Worm (Caenorhabditis elegans) whole organism, young adult: ENCODE results near the gene F15E6.9.

Experiments used
- C06A6.2 ChIP-seq: fragments of 200-800 bp; sonication (Bioruptor generic); conservative IDR thresholded peaks from 2 replicates; pipeline ENCODE4 v1.3.6; 2022; ENCODE audit warnings: missing genetic modification characterization, missing compliant biosample characterization
- C17E4.6 ChIP-seq: fragments of 200-800 bp; sonication (Bioruptor generic); IDR thresholded peaks from 2 replicates; pipeline ENCODE4 v1.3.6; 2022; ENCODE audit warnings: missing genetic modification reagents, missing genetic modification characterization, missing compliant biosample characterization
- F23B12.7 ChIP-seq: sonication (generic microtip); optimal IDR thresholded peaks from 2 replicates; lab custom pipeline; 2017; ENCODE audit warnings: missing genetic modification characterization, mild to moderate bottlenecking, missing compliant biosample characterization, antibody characterized with exemption, moderate library complexity; ENCODE audit not compliant: insufficient read depth
- F33H1.4 ChIP-seq: fragments of 200-800 bp; sonication (Bioruptor generic); IDR thresholded peaks from 2 replicates; pipeline ENCODE4 v1.3.6; 2022; ENCODE audit warnings: missing genetic modification reagents, missing genetic modification characterization, missing compliant biosample characterization
- F37B4.10 ChIP-seq: fragments of 200-800 bp; sonication (Bioruptor generic); IDR thresholded peaks from 2 replicates; pipeline ENCODE4 v1.3.6; 2022; ENCODE audit warnings: missing genetic modification characterization, missing compliant biosample characterization
- F49E8.2 ChIP-seq: sonication (generic microtip); optimal IDR thresholded peaks from 3 replicates; lab custom pipeline; 2017; ENCODE audit warnings: missing genetic modification characterization, mild to moderate bottlenecking, missing compliant biosample characterization, antibody characterized with exemption, moderate library complexity; ENCODE audit not compliant: insufficient read depth
- K12H6.12 ChIP-seq: fragments of 200-800 bp; sonication (Bioruptor generic); optimal IDR thresholded peaks from 2 replicates; lab custom pipeline; 2018; ENCODE audit warnings: mild to moderate bottlenecking, missing genetic modification characterization, missing compliant biosample characterization
- T07F8.4 ChIP-seq: sonication (generic microtip); optimal IDR thresholded peaks from 2 replicates; lab custom pipeline; 2016; ENCODE audit warnings: mild to moderate bottlenecking, missing genetic modification characterization, moderate library complexity, missing compliant biosample characterization
- T26A5.8 ChIP-seq: sonication (generic microtip); optimal IDR thresholded peaks from 2 replicates; lab custom pipeline; 2016; ENCODE audit warnings: missing genetic modification characterization, missing compliant biosample characterization
- Y95B8A.8 ChIP-seq: fragments of 200-800 bp; sonication (Bioruptor generic); IDR thresholded peaks from 2 replicates; pipeline ENCODE4 v1.3.6; 2022; ENCODE audit warnings: missing genetic modification reagents, missing genetic modification characterization, missing compliant biosample characterization
- aptf-3 ChIP-seq: fragments of 200-800 bp; sonication (Bioruptor generic); IDR thresholded peaks from 2 replicates; pipeline ENCODE4 v1.3.6; 2022; ENCODE audit warnings: missing genetic modification characterization, missing compliant biosample characterization
- cebp-1 ChIP-seq, 2 experiments: fragments of 200-800 bp in 1 of 2; sonication (Bioruptor generic) in 1 of 2; sonication (generic microtip) in 1 of 2; IDR thresholded peaks in 1 of 2; optimal IDR thresholded peaks in 1 of 2; 2 replicates each; pipeline versions ENCODE4 v1.3.6 to Lab custom; 2017 to 2022; ENCODE audit warnings: missing compliant biosample characterization in 2 of 2, missing genetic modification characterization in 2 of 2, mild to moderate bottlenecking in 1 of 2, missing genetic modification reagents in 1 of 2, moderate library complexity in 1 of 2
- chd-7 ChIP-seq: sonication (generic microtip); optimal IDR thresholded peaks from 2 replicates; lab custom pipeline; 2016; ENCODE audit warnings: mild to moderate bottlenecking, missing genetic modification characterization, moderate library complexity, missing compliant biosample characterization
- dox-1 ChIP-seq: fragments of 200-800 bp; sonication (Bioruptor generic); IDR thresholded peaks from 2 replicates; pipeline ENCODE4 v1.3.6; 2022; ENCODE audit warnings: missing genetic modification reagents, missing genetic modification characterization, missing compliant biosample characterization
- dpl-1 ChIP-seq: fragments of 150-350 bp; optimal IDR thresholded peaks from 2 replicates; lab custom pipeline; 2014; ENCODE audit warnings: missing biosample characterization, missing genetic modification reagents, missing genetic modification characterization
- hlh-12 ChIP-seq: sonication (generic microtip); optimal IDR thresholded peaks from 2 replicates; lab custom pipeline; 2016; ENCODE audit warnings: missing genetic modification characterization, missing compliant biosample characterization
- hlh-26 ChIP-seq: fragments of 200-800 bp; sonication (Bioruptor generic); conservative IDR thresholded peaks from 2 replicates; pipeline ENCODE4 v1.3.6; 2022; ENCODE audit warnings: missing genetic modification reagents, missing genetic modification characterization, missing compliant biosample characterization
- hmg-1.2 ChIP-seq: fragments of 200-800 bp; sonication (Bioruptor generic); IDR thresholded peaks from 2 replicates; pipeline ENCODE4 v1.3.6; 2022; ENCODE audit warnings: missing genetic modification reagents, missing genetic modification characterization, missing compliant biosample characterization
- lag-1 ChIP-seq: fragments of 200-800 bp; sonication (Bioruptor generic); IDR thresholded peaks from 2 replicates; pipeline ENCODE4 v1.3.6; 2022; ENCODE audit warnings: missing genetic modification reagents, missing genetic modification characterization, missing compliant biosample characterization
- lin-35 ChIP-seq, 3 experiments: fragments of 150-350 bp in 2 of 3; sonication (generic microtip) in 1 of 3; optimal IDR thresholded peaks; 2 replicates each; lab custom pipeline; 2014 to 2018; ENCODE audit warnings: missing biosample characterization in 3 of 3, missing genetic modification characterization in 3 of 3, missing genetic modification reagents in 3 of 3
- madf-8 ChIP-seq: fragments of 200-800 bp; sonication (Bioruptor generic); conservative IDR thresholded peaks from 2 replicates; pipeline ENCODE4 v1.3.6; 2022; ENCODE audit warnings: missing genetic modification reagents, missing genetic modification characterization, missing compliant biosample characterization
- mes-4 ChIP-seq: sonication (generic microtip); optimal IDR thresholded peaks from 2 replicates; lab custom pipeline; 2016; ENCODE audit warnings: missing genotype, missing genetic modification characterization, missing compliant biosample characterization
- nhr-80 ChIP-seq: sonication (generic microtip); optimal IDR thresholded peaks from 2 replicates; lab custom pipeline; 2016; ENCODE audit warnings: missing genetic modification characterization, missing compliant biosample characterization
- nhr-90 ChIP-seq: sonication (generic microtip); optimal IDR thresholded peaks from 2 replicates; lab custom pipeline; 2016; ENCODE audit warnings: missing genotype, mild to moderate bottlenecking, missing genetic modification characterization, missing compliant biosample characterization
- pbrm-1 ChIP-seq: fragments of 200-800 bp; sonication (Bioruptor generic); IDR thresholded peaks from 2 replicates; pipeline ENCODE4 v1.3.6; 2022; ENCODE audit warnings: missing genetic modification reagents, missing genetic modification characterization, missing compliant biosample characterization
- pha-4 ChIP-seq: fragments of 150-350 bp; sonication (generic microtip); optimal IDR thresholded peaks from 2 replicates; lab custom pipeline; 2014; ENCODE audit warnings: missing biosample characterization, missing genetic modification reagents, missing genetic modification characterization
- rpc-1 ChIP-seq, 2 experiments: fragments of 150-350 bp in 1 of 2; sonication (generic microtip) in 1 of 2; optimal IDR thresholded peaks; 2 replicates each; lab custom pipeline; 2014 to 2018; ENCODE audit warnings: missing biosample characterization in 1 of 2, missing genetic modification characterization in 1 of 2, missing genetic modification reagents in 1 of 2, missing genotype in 1 of 2
- sdz-38 ChIP-seq: sonication (generic microtip); optimal IDR thresholded peaks from 2 replicates; lab custom pipeline; 2016; ENCODE audit warnings: missing genotype, missing genetic modification characterization, missing compliant biosample characterization
- snpc-1.1 ChIP-seq: sonication (generic microtip); optimal IDR thresholded peaks from 2 replicates; lab custom pipeline; 2017; ENCODE audit warnings: missing genetic modification characterization, mild to moderate bottlenecking, missing compliant biosample characterization, antibody characterized with exemption, moderate library complexity, missing genotype, missing genetic modification reagents; ENCODE audit not compliant: insufficient read depth
- snpc-1.3 ChIP-seq: sonication (generic microtip); optimal IDR thresholded peaks from 2 replicates; lab custom pipeline; 2017; ENCODE audit warnings: missing genetic modification characterization, mild to moderate bottlenecking, missing compliant biosample characterization, antibody characterized with exemption, moderate library complexity, missing genotype, missing genetic modification reagents; ENCODE audit not compliant: insufficient read depth
- tbp1 ChIP-seq: fragments of 200-800 bp; sonication (Bioruptor generic); optimal IDR thresholded peaks from 2 replicates; lab custom pipeline; 2018; ENCODE audit warnings: mild to moderate bottlenecking, missing genetic modification characterization, missing compliant biosample characterization
- unc-62 ChIP-seq: fragments of 150-350 bp; optimal IDR thresholded peaks from 2 replicates; lab custom pipeline; 2014; ENCODE audit warnings: missing biosample characterization, missing genetic modification reagents, missing genetic modification characterization
- xnd-1 ChIP-seq: sonication (generic microtip); optimal IDR thresholded peaks from 2 replicates; lab custom pipeline; 2016; ENCODE audit warnings: missing genotype, missing genetic modification reagents, missing genetic modification characterization, missing compliant biosample characterization
- ztf-18 ChIP-seq: sonication (generic microtip); optimal IDR thresholded peaks from 2 replicates; lab custom pipeline; 2016; ENCODE audit warnings: missing genotype, mild to moderate bottlenecking, missing genetic modification characterization, missing compliant biosample characterization
- ztf-26 ChIP-seq: sonication (generic microtip); optimal IDR thresholded peaks from 2 replicates; lab custom pipeline; 2017; ENCODE audit warnings: missing genetic modification characterization, missing compliant biosample characterization

F15E6.9 gene

ce11 chrIV:4290472-4290871 is 8.4 kb downstream of the F15E6.9 start, which contains the start of gene dct-7:
TSS of gene dct-7 (minus strand) at chrIV:4290572.
- no peak for TF ChIP-seq madf-8 (GFP tag; lab: Robert Waterston, UW)
- no peak for TF ChIP-seq hmg-1.2
- no peak for TF ChIP-seq Y95B8A.8 (GFP tag; lab: Robert Waterston, UW)
- no peak for TF ChIP-seq hlh-12
- TF ChIP-seq dox-1, result no peak
- no peak for TF ChIP-seq aptf-3 (GFP tag; lab: Robert Waterston, UW)
- no peak for TF ChIP-seq T07F8.4 (tag; lab: Kevin White, UChicago)
- no peak for TF ChIP-seq pbrm-1 (GFP tag; lab: Robert Waterston, UW)

- TF ChIP-seq xnd-1 (tag; lab: Kevin White, UChicago), result no peak
- TF ChIP-seq C17E4.6, result no peak
- TF ChIP-seq C06A6.2 (GFP tag; lab: Robert Waterston, UW), result no peak
- TF ChIP-seq F33H1.4, result no peak
- TF ChIP-seq cebp-1 (GFP tag; IDR thresholded peaks at IDR 0.05; lab: Robert Waterston, UW), result no peak
- TF ChIP-seq cebp-1 (tag; optimal IDR thresholded peaks at IDR 0.05; lab: Kevin White, UChicago), result no peak
- TF ChIP-seq pbrm-1 (GFP tag; lab: Robert Waterston, UW), result no peak
- TF ChIP-seq nhr-90 (tag; lab: Kevin White, UChicago), result no peak
- TF ChIP-seq chd-7 (tag; lab: Kevin White, UChicago), result no peak
- TF ChIP-seq ztf-26 (tag; lab: Kevin White, UChicago), result no peak
- no peak for TF ChIP-seq sdz-38 (tag; lab: Kevin White, UChicago)
- no peak for TF ChIP-seq pha-4 (tag; lab: Kevin White, UChicago)
- no peak for TF ChIP-seq lag-1 (GFP tag; lab: Robert Waterston, UW)
- TF ChIP-seq ztf-18 (tag; lab: Kevin White, UChicago), result no peak
- TF ChIP-seq F49E8.2, result no peak
- TF ChIP-seq hlh-26 (GFP tag; lab: Robert Waterston, UW), result no peak
- TF ChIP-seq mes-4 (tag; lab: Kevin White, UChicago), result no peak
- no peak for TF ChIP-seq dpl-1 (GFP tag; lab: Kevin White, UChicago)
- TF ChIP-seq snpc-1.3 (tag; lab: Kevin White, UChicago), result no peak
- no peak for TF ChIP-seq T26A5.8
- no peak for TF ChIP-seq rpc-1 (optimal IDR thresholded peaks at IDR 0.05; lab: Kevin White, UChicago)
- no peak for TF ChIP-seq rpc-1 (tag; optimal IDR thresholded peaks at IDR 0.05; lab: Kevin White, UChicago)
These were observed 9.6 kb downstream of the F15E6.9 start, which contains the start of gene F15E6.5 for ce11 chrIV:4289267-4289666. TSS of gene F15E6.5 (plus strand) at chrIV:4289567.

DNA sequence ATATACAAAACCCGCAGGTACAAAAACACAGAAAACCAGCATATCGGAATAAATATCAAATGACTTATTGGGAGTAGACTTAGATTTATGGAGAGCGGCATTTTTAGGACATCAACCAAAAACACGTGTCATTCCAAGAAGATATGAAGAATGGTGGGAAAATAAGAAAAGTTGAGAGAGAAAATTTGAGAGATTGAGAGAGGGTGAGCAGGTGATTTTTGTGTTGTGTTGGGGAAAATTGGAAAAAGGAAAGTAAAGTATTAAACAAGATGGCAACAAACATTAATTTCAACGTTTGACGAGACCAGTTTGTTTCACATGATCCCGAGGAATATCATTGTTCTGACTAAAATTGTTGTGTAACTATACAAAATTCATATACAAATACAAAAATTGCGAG is 10.6 kb downstream of the F15E6.9 start, which contains the start of gene srv-4:
Gene srv-4, minus strand, starts transcription at position 101 of the 400 bp plus-strand sequence.
- TF ChIP-seq lin-35 (GFP tag; optimal IDR thresholded peaks at IDR 0.05; lab: Kevin White, UChicago) (no peak), F23B12.7 (tag; lab: Kevin White, UChicago) (no peak)

ce11 chrIV:4284989-4285388 is 13.9 kb downstream of the F15E6.9 start:
- TF ChIP-seq nhr-80 (peak; percentile 75), tbp1 (GFP tag; lab: Kevin White, UChicago) (no peak), cebp-1 (GFP tag; IDR thresholded peaks at IDR 0.05; lab: Robert Waterston, UW) (peak; percentile 22; the same call in 1 of the 2 replicates), cebp-1 (tag; optimal IDR thresholded peaks at IDR 0.05; lab: Kevin White, UChicago) (no peak)
- TF ChIP-seq, all 124 proteins: peak for 2

DNA sequence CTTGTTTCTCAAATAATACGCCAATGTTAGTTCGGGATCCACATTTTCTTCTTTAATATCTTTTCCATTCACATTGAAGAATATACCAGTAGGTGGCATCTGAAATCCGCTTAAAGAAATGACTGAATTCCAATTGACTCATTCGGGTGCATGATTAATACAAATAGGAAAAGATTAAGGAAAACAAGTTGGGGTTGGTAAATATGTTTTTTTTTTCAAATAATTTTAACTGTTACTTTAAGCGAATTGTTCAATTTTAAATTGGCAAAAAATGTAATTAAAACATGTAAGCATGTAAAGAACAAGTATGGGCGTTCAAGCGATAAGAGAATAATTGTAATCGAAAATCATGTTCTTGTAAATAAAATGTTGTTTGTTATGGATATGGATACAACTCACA is 14.9 kb downstream of the F15E6.9 start, which contains the start of gene F15E6.6:
Gene F15E6.6, minus strand, starts transcription at position 101 of the 400 bp plus-strand sequence.
- TF ChIP-seq snpc-1.1 (no peak), K12H6.12 (tag; lab: Kevin White, UChicago) (no peak), F37B4.10 (no peak), xnd-1 (tag; lab: Kevin White, UChicago) (no peak), unc-62 (GFP tag; lab: Kevin White, UChicago) (no peak), T07F8.4 (tag; lab: Kevin White, UChicago) (no peak), cebp-1 (GFP tag; IDR thresholded peaks at IDR 0.05; lab: Robert Waterston, UW) (no peak), cebp-1 (tag; optimal IDR thresholded peaks at IDR 0.05; lab: Kevin White, UChicago) (no peak)
